Worm (Caenorhabditis elegans) whole organism, L4/young adult: Measurements from ENCODE around the gene cyp-33C6.

ENCODE experiments used
- W03F9.2 ChIP-seq: fragments of 150-350 bp; optimal IDR thresholded peaks from 2 replicates; lab custom pipeline; 2014; ENCODE audit warnings: missing biosample characterization, missing genetic modification characterization
- dao-5 ChIP-seq: sonication (generic microtip); optimal IDR thresholded peaks from 2 replicates; lab custom pipeline; 2016; ENCODE audit warnings: missing genotype, missing genetic modification characterization, moderate library complexity, missing compliant biosample characterization
- him-1 ChIP-seq: sonication (generic microtip); optimal IDR thresholded peaks from 2 replicates; lab custom pipeline; 2016; ENCODE audit warnings: missing genotype, missing genetic modification reagents, missing genetic modification characterization, missing compliant biosample characterization

- TF ChIP-seq dao-5 (no peak), W03F9.2 (tag; lab: Kevin White, UChicago) (no peak), him-1 (tag; lab: Kevin White, UChicago) (no peak)
These were observed 42.4 kb downstream of the cyp-33C6 start, which contains the start of gene svh-11 for ce11 chrV:2206801-2207200.
